Worm (Caenorhabditis elegans) whole organism, L4 larva: ENCODE results near the gene C10E2.1.

Experiments
- F37D6.2 ChIP-seq: sonication (generic microtip); optimal IDR thresholded peaks from 2 replicates; lab custom pipeline; 2016; ENCODE audit warnings: mild to moderate bottlenecking, missing genetic modification characterization, missing compliant biosample characterization
- T20F7.1 ChIP-seq: fragments of 200-800 bp; sonication (Bioruptor generic); optimal IDR thresholded peaks from 2 replicates; lab custom pipeline; 2018; ENCODE audit warnings: mild to moderate bottlenecking, missing genetic modification characterization, missing compliant biosample characterization
- ZK337.2 ChIP-seq: fragments of 200-800 bp; sonication (Bioruptor generic); IDR thresholded peaks from 2 replicates; pipeline ENCODE4 v1.3.6; 2022; ENCODE audit warnings: missing genetic modification reagents, missing genetic modification characterization, missing compliant biosample characterization
- aha-1 ChIP-seq: fragments of 150-350 bp; peaks from one replicate; lab custom pipeline; 2014; ENCODE audit warnings: missing biosample characterization, missing genetic modification characterization
- ama-1 ChIP-seq: fragments of 150-350 bp; optimal IDR thresholded peaks from 2 replicates; lab custom pipeline; 2014; ENCODE audit warnings: inconsistent platforms, mixed read lengths
- attf-4 ChIP-seq: sonication (generic microtip); optimal IDR thresholded peaks from 3 replicates; lab custom pipeline; 2017; ENCODE audit warnings: missing biosample characterization, missing genetic modification characterization
- ceh-32 ChIP-seq: sonication (generic microtip); optimal IDR thresholded peaks from 2 replicates; lab custom pipeline; 2016; ENCODE audit warnings: mild to moderate bottlenecking, missing genetic modification characterization, missing compliant biosample characterization; ENCODE audit not compliant: poor library complexity
- ceh-44 ChIP-seq: fragments of 200-800 bp; sonication (Bioruptor generic); IDR thresholded peaks from 2 replicates; pipeline ENCODE4 v1.3.6; 2022; ENCODE audit warnings: missing genetic modification reagents, missing genetic modification characterization, missing compliant biosample characterization
- ceh-82 ChIP-seq: sonication (generic microtip); optimal IDR thresholded peaks from 2 replicates; lab custom pipeline; 2017; ENCODE audit warnings: missing biosample characterization, missing genetic modification characterization
- cey-2 ChIP-seq: sonication (generic microtip); optimal IDR thresholded peaks from 3 replicates; lab custom pipeline; 2017; ENCODE audit warnings: missing genetic modification characterization, mild to moderate bottlenecking, missing compliant biosample characterization, antibody characterized with exemption, borderline replicate concordance; ENCODE audit not compliant: insufficient read depth
- ctbp-1 ChIP-seq: fragments of 200-800 bp; sonication (Bioruptor generic); IDR thresholded peaks from 2 replicates; pipeline ENCODE4 v1.3.6; 2022; ENCODE audit warnings: missing genetic modification reagents, missing genetic modification characterization, missing compliant biosample characterization
- daf-12 ChIP-seq: fragments of 150-350 bp; optimal IDR thresholded peaks from 2 replicates; lab custom pipeline; 2014; ENCODE audit warnings: missing biosample characterization, missing genetic modification reagents, missing genetic modification characterization
- daf-16 ChIP-seq, 3 experiments: sonication (generic microtip); optimal IDR thresholded peaks; 2 replicates each; lab custom pipeline; 2016 to 2017; ENCODE audit warnings: missing genetic modification characterization in 3 of 3, missing genetic modification reagents in 3 of 3, mild to moderate bottlenecking in 2 of 3, missing compliant biosample characterization in 2 of 3, missing biosample characterization in 1 of 3, moderate library complexity in 1 of 3
- daf-19 ChIP-seq: fragments of 200-800 bp; sonication (Bioruptor generic); conservative IDR thresholded peaks from 2 replicates; pipeline ENCODE4 v1.3.6; 2022; ENCODE audit warnings: missing genetic modification characterization, missing compliant biosample characterization
- duxl-1 ChIP-seq: sonication (generic microtip); optimal IDR thresholded peaks from 2 replicates; lab custom pipeline; 2016; ENCODE audit warnings: mild to moderate bottlenecking, missing genetic modification characterization, moderate library complexity, missing compliant biosample characterization; ENCODE audit not compliant: poor library complexity
- dve-1 ChIP-seq: sonication (generic microtip); optimal IDR thresholded peaks from 2 replicates; lab custom pipeline; 2017; ENCODE audit warnings: antibody characterized with exemption, mild to moderate bottlenecking, missing genetic modification characterization, missing compliant biosample characterization; ENCODE audit not compliant: insufficient read depth
- egl-43 ChIP-seq: fragments of 200-800 bp; sonication (Bioruptor generic); IDR thresholded peaks from 2 replicates; pipeline ENCODE4 v1.3.6; 2022; ENCODE audit warnings: missing genetic modification reagents, missing genetic modification characterization, missing compliant biosample characterization
- fos-1 ChIP-seq: fragments of 150-350 bp; optimal IDR thresholded peaks from 2 replicates; lab custom pipeline; 2014; ENCODE audit warnings: missing biosample characterization, missing genetic modification characterization
- hlh-11 ChIP-seq: fragments of 200-800 bp; sonication (Bioruptor generic); optimal IDR thresholded peaks from 2 replicates; lab custom pipeline; 2018; ENCODE audit warnings: mild to moderate bottlenecking, missing genetic modification characterization, missing compliant biosample characterization
- hlh-30 ChIP-seq: sonication (generic microtip); optimal IDR thresholded peaks from 2 replicates; lab custom pipeline; 2017; ENCODE audit warnings: antibody characterized with exemption, mild to moderate bottlenecking, missing genetic modification characterization, missing compliant biosample characterization; ENCODE audit not compliant: insufficient read depth
- hmg-1.1 ChIP-seq: fragments of 200-800 bp; sonication (Bioruptor generic); IDR thresholded peaks from 2 replicates; pipeline ENCODE4 v1.3.6; 2022; ENCODE audit warnings: missing genetic modification reagents, missing genetic modification characterization, missing compliant biosample characterization
- jun-1 ChIP-seq: fragments of 150-350 bp; optimal IDR thresholded peaks from 2 replicates; lab custom pipeline; 2014; ENCODE audit warnings: missing biosample characterization, missing genetic modification reagents, missing genetic modification characterization
- lin-38 ChIP-seq: fragments of 200-800 bp; sonication (Bioruptor generic); IDR thresholded peaks from 2 replicates; pipeline ENCODE4 v1.3.6; 2022; ENCODE audit warnings: missing genetic modification reagents, missing genetic modification characterization, missing compliant biosample characterization
- lin-39 ChIP-seq: fragments of 150-350 bp; optimal IDR thresholded peaks from 2 replicates; lab custom pipeline; 2014; ENCODE audit warnings: missing biosample characterization, missing genetic modification reagents, missing genetic modification characterization
- madf-9 ChIP-seq: fragments of 200-800 bp; sonication (Bioruptor generic); conservative IDR thresholded peaks from 2 replicates; pipeline ENCODE4 v1.3.6; 2022; ENCODE audit warnings: missing genetic modification reagents, missing genetic modification characterization, missing compliant biosample characterization
- mdt-29 ChIP-seq: fragments of 200-800 bp; sonication (Bioruptor generic); IDR thresholded peaks from 2 replicates; pipeline ENCODE4 v1.3.6; 2022; ENCODE audit warnings: missing genetic modification reagents, missing genetic modification characterization, missing compliant biosample characterization
- mes-2 ChIP-seq: sonication (generic microtip); optimal IDR thresholded peaks from 2 replicates; lab custom pipeline; 2016; ENCODE audit warnings: missing genotype, mild to moderate bottlenecking, missing genetic modification characterization, missing compliant biosample characterization; ENCODE audit not compliant: poor library complexity, severe bottlenecking
- mxl-2 ChIP-seq: fragments of 200-800 bp; sonication (Bioruptor generic); conservative IDR thresholded peaks from 2 replicates; pipeline ENCODE4 v1.3.6; 2022; ENCODE audit warnings: missing genetic modification reagents, missing genetic modification characterization, missing compliant biosample characterization
- mxl-3 ChIP-seq: fragments of 200-800 bp; sonication (Bioruptor generic); optimal IDR thresholded peaks from 2 replicates; lab custom pipeline; 2018; ENCODE audit warnings: mild to moderate bottlenecking, missing genetic modification characterization, missing compliant biosample characterization
- nhr-102 ChIP-seq: sonication (generic microtip); optimal IDR thresholded peaks from 2 replicates; lab custom pipeline; 2016; ENCODE audit warnings: mild to moderate bottlenecking, missing genetic modification characterization, moderate library complexity, missing compliant biosample characterization
- nhr-11 ChIP-seq: fragments of 150-350 bp; optimal IDR thresholded peaks from 2 replicates; lab custom pipeline; 2014; ENCODE audit warnings: missing biosample characterization, missing genetic modification characterization
- nhr-111 ChIP-seq: fragments of 200-800 bp; sonication (Bioruptor generic); optimal IDR thresholded peaks from 2 replicates; lab custom pipeline; 2018; ENCODE audit warnings: mild to moderate bottlenecking, missing genetic modification characterization, missing compliant biosample characterization
- nhr-48 ChIP-seq: sonication (generic microtip); optimal IDR thresholded peaks from 2 replicates; lab custom pipeline; 2016; ENCODE audit warnings: mild to moderate bottlenecking, missing genetic modification characterization, missing compliant biosample characterization
- nhr-6 ChIP-seq: fragments of 150-350 bp; optimal IDR thresholded peaks from 2 replicates; lab custom pipeline; 2014; ENCODE audit warnings: missing biosample characterization, missing genetic modification characterization
- nhr-77 ChIP-seq: fragments of 150-350 bp; optimal IDR thresholded peaks from 2 replicates; lab custom pipeline; 2014; ENCODE audit warnings: missing biosample characterization, missing genetic modification characterization
- pha-4 ChIP-seq, 2 experiments: fragments of 150-350 bp in 1 of 2; fragments of 200-800 bp in 1 of 2; sonication (Bioruptor generic) in 1 of 2; IDR thresholded peaks in 1 of 2; optimal IDR thresholded peaks in 1 of 2; 2 replicates each; pipeline versions ENCODE4 v1.3.6 to Lab custom; 2014 to 2022; ENCODE audit warnings: missing genetic modification characterization in 2 of 2, missing genetic modification reagents in 2 of 2, missing biosample characterization in 1 of 2, missing compliant biosample characterization in 1 of 2
- pqm-1 ChIP-seq: sonication (generic microtip); optimal IDR thresholded peaks from 2 replicates; lab custom pipeline; 2017; ENCODE audit warnings: missing biosample characterization, missing genetic modification characterization
- saeg-2 ChIP-seq: fragments of 200-800 bp; sonication (Bioruptor generic); IDR thresholded peaks from 2 replicates; pipeline ENCODE4 v1.3.6; 2022; ENCODE audit warnings: missing genetic modification reagents, missing genetic modification characterization, missing compliant biosample characterization
- skn-1 ChIP-seq: fragments of 150-350 bp; optimal IDR thresholded peaks from 2 replicates; lab custom pipeline; 2014; ENCODE audit warnings: missing biosample characterization, missing genetic modification characterization
- snpc-4 ChIP-seq: fragments of 150-350 bp; optimal IDR thresholded peaks from 2 replicates; lab custom pipeline; 2014; ENCODE audit warnings: missing biosample characterization, missing genetic modification characterization
- tag-97 ChIP-seq: fragments of 200-800 bp; sonication (Bioruptor generic); IDR thresholded peaks from 2 replicates; pipeline ENCODE4 v1.3.6; 2022; ENCODE audit warnings: missing genetic modification characterization, missing compliant biosample characterization
- unc-62 ChIP-seq, 3 experiments: fragments of 150-350 bp in 1 of 3; sonication (generic microtip); optimal IDR thresholded peaks in 2 of 3; peaks in 1 of 3; 1 replicate in 1 of 3; 2 replicates in 2 of 3; lab custom pipeline; 2014 to 2017; ENCODE audit warnings: missing biosample characterization in 3 of 3, missing genetic modification characterization in 3 of 3, missing genetic modification reagents in 3 of 3, missing genotype in 1 of 3
- vab-7 ChIP-seq: fragments of 200-800 bp; sonication (Bioruptor generic); IDR thresholded peaks from 2 replicates; pipeline ENCODE4 v1.3.6; 2022; ENCODE audit warnings: missing genetic modification reagents, missing genetic modification characterization, missing compliant biosample characterization
- zag-1 ChIP-seq: fragments of 150-350 bp; optimal IDR thresholded peaks from 2 replicates; lab custom pipeline; 2014; ENCODE audit warnings: missing biosample characterization, missing genetic modification characterization
- zip-2 ChIP-seq: fragments of 150-350 bp; optimal IDR thresholded peaks from 2 replicates; lab custom pipeline; 2014; ENCODE audit warnings: missing biosample characterization, missing genetic modification characterization

C10E2.1 gene

DNA sequence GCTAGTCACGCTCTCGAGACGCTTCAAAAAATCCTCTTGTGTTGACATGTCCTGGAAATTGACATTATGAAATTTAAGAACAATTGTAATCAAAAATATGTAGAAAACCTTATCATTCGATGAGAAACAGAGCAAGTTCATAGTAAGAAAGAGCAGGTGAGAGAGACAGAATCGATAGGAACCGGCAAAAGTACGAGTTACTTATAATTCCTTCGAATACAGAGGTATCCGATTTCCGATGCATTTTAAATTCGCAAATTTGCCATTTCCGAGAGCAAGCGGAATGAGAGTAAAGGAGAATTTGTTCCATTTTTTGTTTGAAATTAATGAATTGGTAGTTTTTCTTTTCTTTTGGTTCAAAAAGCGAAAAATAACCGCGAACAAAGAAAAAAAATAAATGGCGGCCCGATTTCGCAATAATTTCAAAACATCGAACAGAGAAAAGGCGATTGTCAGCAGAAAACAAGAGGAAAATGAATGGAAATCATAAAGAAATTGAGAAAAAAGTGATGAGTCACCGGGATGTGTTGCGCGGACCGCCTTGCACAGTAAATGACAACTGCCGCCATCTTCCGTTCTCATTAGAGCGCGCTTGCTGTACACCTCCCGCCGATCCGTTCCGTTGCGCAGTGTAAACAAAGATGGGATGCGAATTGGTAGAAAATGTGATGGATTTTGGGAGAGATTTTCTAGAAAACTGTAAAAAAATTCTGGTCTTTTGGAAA is 51.1 kb downstream of the C10E2.1 start, which contains the start of gene cas-1 (continued):
- TF ChIP-seq ceh-44 (GFP tag; lab: Robert Waterston, UW) (no peak), zip-2 (tag; lab: Kevin White, UChicago) (no peak), mes-2 (tag; lab: Kevin White, UChicago) (peak; percentile 74), ceh-82 (tag; lab: Kevin White, UChicago) (no peak), nhr-6 (peak; percentile 30), snpc-4 (tag; lab: Kevin White, UChicago) (no peak), pqm-1 (tag; lab: Kevin White, UChicago) (no peak), jun-1 (tag; lab: Kevin White, UChicago) (no peak), aha-1 (tag; lab: Kevin White, UChicago) (peak; percentile 73)

DNA sequence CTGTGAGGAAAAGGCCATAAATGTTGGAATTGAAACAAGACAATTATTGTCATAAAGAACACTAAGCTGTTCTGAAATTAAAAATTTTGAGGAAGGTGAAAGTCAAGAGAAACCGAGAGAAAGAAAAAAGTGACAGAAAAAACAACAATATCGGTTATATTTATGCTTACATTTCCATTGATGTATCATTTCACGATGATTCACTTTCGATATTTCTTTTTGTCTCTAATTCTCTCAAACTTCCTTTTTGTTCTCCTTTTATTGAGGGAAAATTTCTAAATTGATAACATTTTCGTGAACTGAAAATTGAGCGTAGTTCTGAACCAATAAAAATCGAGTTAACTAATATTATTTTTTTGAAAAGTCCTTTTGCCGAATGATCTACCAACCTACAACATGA is 52.3 kb downstream of the C10E2.1 start:
- TF ChIP-seq pha-4 (GFP tag; IDR thresholded peaks at IDR 0.05; lab: Robert Waterston, UW) (no peak), pha-4 (tag; optimal IDR thresholded peaks at IDR 0.05; lab: Kevin White, UChicago) (peak; percentile 35), daf-16 (GFP tag; optimal IDR thresholded peaks at IDR 0.05; lab: Kevin White, UChicago) (no peak), daf-16 (tag; optimal IDR thresholded peaks at IDR 0.05; lab: Kevin White, UChicago) (peak; percentile 24), dve-1 (peak; percentile 46), nhr-77 (tag; lab: Kevin White, UChicago) (no peak), vab-7 (GFP tag; lab: Robert Waterston, UW) (no peak)

DNA sequence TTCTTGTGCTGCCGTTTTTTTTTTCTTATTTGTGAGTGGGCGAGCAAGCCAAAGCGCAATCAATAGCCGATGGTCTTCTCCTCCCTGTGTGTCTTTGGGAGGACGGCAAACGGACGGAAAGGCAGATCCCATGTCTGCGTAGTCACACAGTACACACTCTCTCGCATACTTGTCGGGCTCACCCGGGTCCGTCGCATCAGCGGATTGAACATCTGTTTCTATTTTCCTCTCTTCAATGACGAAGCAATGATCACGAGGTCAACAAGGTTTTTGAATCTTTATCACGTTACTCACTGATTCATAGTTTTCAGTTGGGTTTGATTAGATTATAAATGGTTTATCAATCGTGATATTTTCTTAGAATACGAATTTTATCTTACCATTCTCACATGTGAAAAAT is 52.9 kb downstream of the C10E2.1 start:
- TF ChIP-seq mdt-29 (GFP tag; lab: Robert Waterston, UW) (no peak), fos-1 (tag; lab: Kevin White, UChicago) (no peak), madf-9 (no peak), nhr-11 (tag; lab: Kevin White, UChicago) (peak; percentile 3), hmg-1.1 (GFP tag; lab: Robert Waterston, UW) (no peak), T20F7.1 (GFP tag; lab: Kevin White, UChicago) (no peak), egl-43 (GFP tag; lab: Robert Waterston, UW) (no peak), saeg-2 (GFP tag; lab: Robert Waterston, UW) (no peak), zip-2 (tag; lab: Kevin White, UChicago) (no peak), zag-1 (tag; lab: Kevin White, UChicago) (no peak), skn-1 (tag; lab: Kevin White, UChicago) (no peak), cey-2 (tag; lab: Kevin White, UChicago) (no peak), nhr-48 (tag; lab: Kevin White, UChicago) (no peak), hlh-11 (tag; lab: Kevin White, UChicago) (peak; percentile 81), mxl-3 (no peak), attf-4 (tag; lab: Kevin White, UChicago) (no peak), ama-1 (lab: Kevin White, UChicago) (no peak), ceh-32 (no peak), nhr-111 (GFP tag; lab: Kevin White, UChicago) (no peak), lin-39 (tag; lab: Kevin White, UChicago) (no peak), daf-12 (tag; lab: Kevin White, UChicago) (no peak), daf-19 (GFP tag; lab: Robert Waterston, UW) (no peak), F37D6.2 (tag; lab: Kevin White, UChicago) (no peak), tag-97 (no peak), lin-38 (GFP tag; lab: Robert Waterston, UW) (no peak), hlh-30 (tag; lab: Kevin White, UChicago) (peak; percentile 66), ctbp-1 (0 out of 2 replicates have a peak, but pooled peaks have one; percentile 17), duxl-1 (no peak), unc-62 (GFP tag; optimal IDR thresholded peaks at IDR 0.05 in 1 of 2; lab: Kevin White, UChicago) (peak in 1 of 2 experiments; percentile 66), unc-62 (tag; optimal IDR thresholded peaks at IDR 0.05; lab: Kevin White, UChicago) (no peak), ZK337.2 (no peak), vab-7 (GFP tag; lab: Robert Waterston, UW) (no peak), mxl-2 (GFP tag; lab: Robert Waterston, UW) (no peak), nhr-102 (tag; lab: Kevin White, UChicago) (no peak)
